Worm (Caenorhabditis elegans) whole organism, L4 larva: ENCODE measurements around the gene F46B3.8.

Experiments
- D1046.2 ChIP-seq: fragments of 200-800 bp; sonication (Bioruptor generic); IDR thresholded peaks from 2 replicates; pipeline ENCODE4 v1.3.6; 2022; ENCODE audit warnings: missing genetic modification characterization, missing compliant biosample characterization
- F10B5.3 ChIP-seq: sonication (generic microtip); optimal IDR thresholded peaks from 2 replicates; lab custom pipeline; 2016; ENCODE audit warnings: mild to moderate bottlenecking, missing genetic modification characterization, missing compliant biosample characterization
- F26F4.8 ChIP-seq: fragments of 200-800 bp; sonication (Bioruptor generic); conservative IDR thresholded peaks from 2 replicates; pipeline ENCODE4 v1.3.6; 2022; ENCODE audit warnings: missing genetic modification characterization, missing compliant biosample characterization
- F44E2.7 ChIP-seq: fragments of 200-800 bp; sonication (Bioruptor generic); IDR thresholded peaks from 2 replicates; pipeline ENCODE4 v2.1.2; 2022; ENCODE audit warnings: missing genetic modification characterization, missing compliant biosample characterization
- T26A8.4 ChIP-seq: fragments of 200-800 bp; sonication (Bioruptor generic); IDR thresholded peaks from 2 replicates; pipeline ENCODE4 v1.3.6; 2022; ENCODE audit warnings: missing genetic modification characterization, missing compliant biosample characterization
- ZK337.2 ChIP-seq: fragments of 200-800 bp; sonication (Bioruptor generic); IDR thresholded peaks from 2 replicates; pipeline ENCODE4 v1.3.6; 2022; ENCODE audit warnings: missing genetic modification reagents, missing genetic modification characterization, missing compliant biosample characterization
- aha-1 ChIP-seq: fragments of 150-350 bp; peaks from one replicate; lab custom pipeline; 2014; ENCODE audit warnings: missing biosample characterization, missing genetic modification characterization
- arid-1 ChIP-seq: fragments of 200-800 bp; sonication (Bioruptor generic); conservative IDR thresholded peaks from 2 replicates; pipeline ENCODE4 v1.3.6; 2022; ENCODE audit warnings: missing genetic modification reagents, missing genetic modification characterization, missing compliant biosample characterization
- ceh-44 ChIP-seq: fragments of 200-800 bp; sonication (Bioruptor generic); IDR thresholded peaks from 2 replicates; pipeline ENCODE4 v1.3.6; 2022; ENCODE audit warnings: missing genetic modification reagents, missing genetic modification characterization, missing compliant biosample characterization
- ceh-62 ChIP-seq: sonication (generic microtip); optimal IDR thresholded peaks from 2 replicates; lab custom pipeline; 2017; ENCODE audit warnings: missing biosample characterization, missing genetic modification characterization
- ceh-82 ChIP-seq: sonication (generic microtip); optimal IDR thresholded peaks from 2 replicates; lab custom pipeline; 2017; ENCODE audit warnings: missing biosample characterization, missing genetic modification characterization
- daf-12 ChIP-seq: fragments of 150-350 bp; optimal IDR thresholded peaks from 2 replicates; lab custom pipeline; 2014; ENCODE audit warnings: missing biosample characterization, missing genetic modification reagents, missing genetic modification characterization
- daf-19 ChIP-seq: fragments of 200-800 bp; sonication (Bioruptor generic); conservative IDR thresholded peaks from 2 replicates; pipeline ENCODE4 v1.3.6; 2022; ENCODE audit warnings: missing genetic modification characterization, missing compliant biosample characterization
- daf-8 ChIP-seq: fragments of 200-800 bp; sonication (Bioruptor generic); IDR thresholded peaks from 2 replicates; pipeline ENCODE4 v1.3.6; 2022; ENCODE audit warnings: missing genetic modification characterization, missing compliant biosample characterization
- duxl-1 ChIP-seq: sonication (generic microtip); optimal IDR thresholded peaks from 2 replicates; lab custom pipeline; 2016; ENCODE audit warnings: mild to moderate bottlenecking, missing genetic modification characterization, moderate library complexity, missing compliant biosample characterization; ENCODE audit not compliant: poor library complexity
- egl-27 ChIP-seq: sonication (generic microtip); optimal IDR thresholded peaks from 3 replicates; lab custom pipeline; 2017; ENCODE audit warnings: missing biosample characterization, missing genetic modification reagents, missing genetic modification characterization
- egl-43 ChIP-seq: fragments of 200-800 bp; sonication (Bioruptor generic); IDR thresholded peaks from 2 replicates; pipeline ENCODE4 v1.3.6; 2022; ENCODE audit warnings: missing genetic modification reagents, missing genetic modification characterization, missing compliant biosample characterization
- fkh-10 ChIP-seq: fragments of 150-350 bp; optimal IDR thresholded peaks from 2 replicates; lab custom pipeline; 2014; ENCODE audit warnings: missing biosample characterization, missing genetic modification reagents, missing genetic modification characterization
- gei-8 ChIP-seq: fragments of 200-800 bp; sonication (Bioruptor generic); optimal IDR thresholded peaks from 2 replicates; lab custom pipeline; 2018; ENCODE audit warnings: mild to moderate bottlenecking, missing genetic modification characterization, missing compliant biosample characterization
- lim-7 ChIP-seq: fragments of 200-800 bp; sonication (Bioruptor generic); IDR thresholded peaks from 2 replicates; pipeline ENCODE4 v1.3.6; 2022; ENCODE audit warnings: missing genetic modification characterization, missing compliant biosample characterization
- lin-13 ChIP-seq: fragments of 150-350 bp; optimal IDR thresholded peaks from 2 replicates; lab custom pipeline; 2014; ENCODE audit warnings: missing biosample characterization, missing genetic modification reagents, missing genetic modification characterization
- lin-15B ChIP-seq: fragments of 150-350 bp; sonication (generic microtip); optimal IDR thresholded peaks from 3 replicates; lab custom pipeline; 2014; ENCODE audit warnings: missing biosample characterization, missing genetic modification characterization
- lin-38 ChIP-seq: fragments of 200-800 bp; sonication (Bioruptor generic); IDR thresholded peaks from 2 replicates; pipeline ENCODE4 v1.3.6; 2022; ENCODE audit warnings: missing genetic modification reagents, missing genetic modification characterization, missing compliant biosample characterization
- lin-39 ChIP-seq: fragments of 150-350 bp; optimal IDR thresholded peaks from 2 replicates; lab custom pipeline; 2014; ENCODE audit warnings: missing biosample characterization, missing genetic modification reagents, missing genetic modification characterization
- madf-5 ChIP-seq, 2 experiments: fragments of 200-800 bp; sonication (Bioruptor generic); IDR thresholded peaks; 2 replicates each; pipeline ENCODE4 v1.3.6; 2022; ENCODE audit warnings: missing compliant biosample characterization in 2 of 2, missing genetic modification characterization in 2 of 2
- madf-9 ChIP-seq: fragments of 200-800 bp; sonication (Bioruptor generic); conservative IDR thresholded peaks from 2 replicates; pipeline ENCODE4 v1.3.6; 2022; ENCODE audit warnings: missing genetic modification reagents, missing genetic modification characterization, missing compliant biosample characterization
- mdt-29 ChIP-seq: fragments of 200-800 bp; sonication (Bioruptor generic); IDR thresholded peaks from 2 replicates; pipeline ENCODE4 v1.3.6; 2022; ENCODE audit warnings: missing genetic modification reagents, missing genetic modification characterization, missing compliant biosample characterization
- mep-1 ChIP-seq: fragments of 150-350 bp; sonication (generic microtip); optimal IDR thresholded peaks from 3 replicates; lab custom pipeline; 2014; ENCODE audit warnings: missing biosample characterization, missing genetic modification characterization
- mes-2 ChIP-seq: sonication (generic microtip); optimal IDR thresholded peaks from 2 replicates; lab custom pipeline; 2016; ENCODE audit warnings: missing genotype, mild to moderate bottlenecking, missing genetic modification characterization, missing compliant biosample characterization; ENCODE audit not compliant: poor library complexity, severe bottlenecking
- nhr-111 ChIP-seq: fragments of 200-800 bp; sonication (Bioruptor generic); optimal IDR thresholded peaks from 2 replicates; lab custom pipeline; 2018; ENCODE audit warnings: mild to moderate bottlenecking, missing genetic modification characterization, missing compliant biosample characterization
- nhr-28 ChIP-seq: fragments of 150-350 bp; optimal IDR thresholded peaks from 2 replicates; lab custom pipeline; 2014; ENCODE audit warnings: missing biosample characterization, missing genetic modification characterization
- nhr-48 ChIP-seq: sonication (generic microtip); optimal IDR thresholded peaks from 2 replicates; lab custom pipeline; 2016; ENCODE audit warnings: mild to moderate bottlenecking, missing genetic modification characterization, missing compliant biosample characterization
- pqm-1 ChIP-seq: sonication (generic microtip); optimal IDR thresholded peaks from 2 replicates; lab custom pipeline; 2017; ENCODE audit warnings: missing biosample characterization, missing genetic modification characterization
- rbr-2 ChIP-seq: sonication (generic microtip); optimal IDR thresholded peaks from 2 replicates; lab custom pipeline; 2016; ENCODE audit warnings: missing genotype, missing genetic modification characterization, missing compliant biosample characterization
- skn-1 ChIP-seq: fragments of 150-350 bp; optimal IDR thresholded peaks from 2 replicates; lab custom pipeline; 2014; ENCODE audit warnings: missing biosample characterization, missing genetic modification characterization
- spr-1 ChIP-seq: sonication (generic microtip); optimal IDR thresholded peaks from 2 replicates; lab custom pipeline; 2016; ENCODE audit warnings: mild to moderate bottlenecking, missing genetic modification characterization, missing compliant biosample characterization
- tag-97 ChIP-seq: fragments of 200-800 bp; sonication (Bioruptor generic); IDR thresholded peaks from 2 replicates; pipeline ENCODE4 v1.3.6; 2022; ENCODE audit warnings: missing genetic modification characterization, missing compliant biosample characterization
- unc-39 ChIP-seq: sonication (generic microtip); optimal IDR thresholded peaks from 2 replicates; lab custom pipeline; 2017; ENCODE audit warnings: missing biosample characterization, missing genetic modification characterization
- zag-1 ChIP-seq: fragments of 150-350 bp; optimal IDR thresholded peaks from 2 replicates; lab custom pipeline; 2014; ENCODE audit warnings: missing biosample characterization, missing genetic modification characterization
- zfp-3 ChIP-seq: fragments of 200-800 bp; sonication (Bioruptor generic); conservative IDR thresholded peaks from 2 replicates; pipeline ENCODE4 v1.3.6; 2022; ENCODE audit warnings: missing genetic modification reagents, missing genetic modification characterization, missing compliant biosample characterization
- zip-2 ChIP-seq: fragments of 150-350 bp; optimal IDR thresholded peaks from 2 replicates; lab custom pipeline; 2014; ENCODE audit warnings: missing biosample characterization, missing genetic modification characterization
- ztf-11 ChIP-seq: fragments of 150-350 bp; optimal IDR thresholded peaks from 2 replicates; lab custom pipeline; 2014; ENCODE audit warnings: missing biosample characterization, missing genetic modification characterization

F46B3.8 gene

DNA sequence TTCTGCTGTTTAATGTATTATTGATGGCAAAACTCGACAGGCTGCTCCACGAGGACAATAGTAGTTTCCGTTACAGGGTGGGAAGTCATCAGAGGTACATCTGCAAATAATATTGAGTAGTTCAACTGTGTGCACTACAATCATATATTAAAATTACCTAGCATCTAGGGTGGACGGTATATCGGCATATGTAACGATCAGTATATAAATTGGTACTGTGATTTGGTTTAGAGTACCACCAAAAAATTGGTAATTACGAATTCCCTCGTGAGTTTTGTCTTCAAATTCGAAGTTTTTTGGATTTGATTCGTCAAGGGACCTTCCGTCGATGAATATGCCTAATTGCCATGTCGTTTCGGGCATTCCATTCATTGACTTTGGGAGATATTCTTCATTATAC is 13.9 kb upstream of the F46B3.8 start, which contains the start of gene ttr-13:
Gene ttr-13, minus strand, starts transcription at position 101 of the 400 bp plus-strand sequence.
- TF ChIP-seq fkh-10 (GFP tag; lab: Kevin White, UChicago) (no peak), aha-1 (tag; lab: Kevin White, UChicago) (no peak), lin-38 (GFP tag; lab: Robert Waterston, UW) (no peak), zag-1 (no peak), pqm-1 (no peak), rbr-2 (no peak), madf-9 (GFP tag; lab: Robert Waterston, UW) (no peak), nhr-48 (tag; lab: Kevin White, UChicago) (no peak)
- TF ChIP-seq, all 104 proteins: peak for 0

DNA sequence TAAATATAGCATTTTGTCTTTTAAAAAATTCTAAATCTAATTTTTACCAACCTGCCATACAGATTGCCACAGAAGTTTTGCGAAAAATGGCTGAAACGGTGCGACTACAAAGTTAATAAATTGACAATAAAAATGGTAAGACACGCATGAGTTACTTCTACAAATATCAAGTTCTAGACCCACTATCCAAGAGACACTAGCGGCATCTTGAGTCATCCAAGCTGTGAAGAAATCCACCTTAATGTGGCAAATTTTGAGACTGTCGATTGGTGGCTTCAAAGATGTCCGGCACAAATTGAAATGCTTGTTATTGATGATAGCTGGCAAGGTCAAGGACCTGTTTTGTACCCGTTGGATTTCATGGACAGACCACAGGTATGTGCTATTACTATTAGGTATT is 11.4 kb upstream of the F46B3.8 start, which contains the start of gene F46B3.16:
Gene F46B3.16, plus strand, starts transcription at position 301 of the 400 bp plus-strand sequence.
- no peak for TF ChIP-seq ZK337.2 (GFP tag; lab: Robert Waterston, UW)
- no peak for TF ChIP-seq unc-39 (tag; lab: Kevin White, UChicago)
- TF ChIP-seq F10B5.3, result no peak
- no peak for TF ChIP-seq zfp-3 (GFP tag; lab: Robert Waterston, UW)
- no peak for TF ChIP-seq mep-1 (tag; lab: Kevin White, UChicago)
- no peak for TF ChIP-seq arid-1
- no peak for TF ChIP-seq ceh-62 (tag; lab: Kevin White, UChicago)
- no peak for TF ChIP-seq lim-7 (GFP tag; lab: Robert Waterston, UW)
- TF ChIP-seq daf-8 (GFP tag; lab: Robert Waterston, UW), result no peak
- TF ChIP-seq zag-1, result no peak
- TF ChIP-seq egl-27 (tag; lab: Kevin White, UChicago), result no peak
- no peak for TF ChIP-seq nhr-28 (tag; lab: Kevin White, UChicago)
- no peak for TF ChIP-seq spr-1 (tag; lab: Kevin White, UChicago)
- TF ChIP-seq mes-2 (tag; lab: Kevin White, UChicago), result no peak
- no peak for TF ChIP-seq mdt-29 (GFP tag; lab: Robert Waterston, UW)
- no peak for TF ChIP-seq zip-2
- no peak for TF ChIP-seq ceh-82 (tag; lab: Kevin White, UChicago)
- TF ChIP-seq egl-43 (GFP tag; lab: Robert Waterston, UW), result no peak
- no peak for TF ChIP-seq madf-5 (GFP tag; IDR thresholded peaks at IDR 0.05; lab: Robert Waterston, UW)
- TF ChIP-seq, all 104 proteins: peak for 0

DNA sequence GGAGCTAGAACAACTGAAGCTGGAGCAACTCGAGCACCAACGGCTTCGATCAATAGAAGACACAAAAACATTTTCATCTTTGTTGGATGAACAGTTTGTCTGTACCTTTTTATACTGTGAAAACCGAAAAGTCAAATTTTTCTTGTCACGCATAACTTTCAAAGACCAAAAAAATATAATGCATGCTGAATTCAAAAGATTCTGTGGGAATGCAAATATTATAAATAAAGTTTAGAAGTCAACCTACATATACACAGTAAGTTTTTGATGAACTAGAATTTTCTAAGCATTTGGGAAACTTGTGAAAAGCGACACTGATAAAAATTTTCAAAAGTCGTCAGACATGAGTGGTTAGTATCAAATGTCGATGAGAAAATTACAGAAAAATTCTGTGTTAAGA is 10.7 kb upstream of the F46B3.8 start, which contains the start of gene F46B3.15:
Gene F46B3.15, minus strand, starts transcription at position 101 of the 400 bp plus-strand sequence.
- no peak for TF ChIP-seq daf-8 (GFP tag; lab: Robert Waterston, UW)
- no peak for TF ChIP-seq daf-12 (tag; lab: Kevin White, UChicago)
- TF ChIP-seq lin-13 (GFP tag; lab: Kevin White, UChicago), result no peak
- no peak for TF ChIP-seq nhr-111 (GFP tag; lab: Kevin White, UChicago)
- no peak for TF ChIP-seq lin-15B (tag; lab: Kevin White, UChicago)
- no peak for TF ChIP-seq gei-8 (GFP tag; lab: Kevin White, UChicago)
- no peak for TF ChIP-seq T26A8.4 (GFP tag; lab: Robert Waterston, UW)
- TF ChIP-seq pqm-1, result no peak
- TF ChIP-seq daf-19, result no peak
- TF ChIP-seq F44E2.7 (GFP tag; lab: Robert Waterston, UW), result no peak
- TF ChIP-seq ceh-82 (tag; lab: Kevin White, UChicago), result no peak
- TF ChIP-seq ztf-11 (tag; lab: Kevin White, UChicago), result no peak
- no peak for TF ChIP-seq lin-38 (GFP tag; lab: Robert Waterston, UW)
- TF ChIP-seq F26F4.8 (GFP tag; lab: Robert Waterston, UW), result no peak

DNA sequence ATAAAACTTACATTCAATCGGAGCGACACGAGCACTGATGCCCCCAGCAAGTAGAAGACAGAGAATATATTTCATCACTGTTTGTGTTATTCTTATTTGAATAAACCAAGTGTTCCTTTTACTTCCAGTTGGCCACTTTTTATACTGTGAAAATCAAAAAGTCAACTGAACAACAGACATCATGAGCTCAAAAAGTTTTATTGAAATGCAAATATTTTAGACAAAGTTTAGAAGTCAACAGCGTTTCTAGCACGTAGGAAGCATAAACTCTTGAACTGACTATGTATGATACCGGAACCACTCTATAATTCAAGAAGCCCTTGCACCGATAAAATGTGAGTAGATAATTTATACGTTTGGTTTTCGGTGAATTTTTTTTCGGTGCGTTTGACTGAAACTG is 8.3 kb upstream of the F46B3.8 start, which contains the start of gene F46B3.14:
Gene F46B3.14, minus strand, starts transcription at position 101 of the 400 bp plus-strand sequence.
- TF ChIP-seq ceh-44 (GFP tag; lab: Robert Waterston, UW) (no peak), lin-38 (GFP tag; lab: Robert Waterston, UW) (no peak), skn-1 (tag; lab: Kevin White, UChicago) (no peak), lin-39 (tag; lab: Kevin White, UChicago) (no peak), D1046.2 (GFP tag; lab: Robert Waterston, UW) (no peak), daf-8 (GFP tag; lab: Robert Waterston, UW) (no peak), tag-97 (no peak), nhr-111 (GFP tag; lab: Kevin White, UChicago) (no peak), duxl-1 (no peak)
- TF ChIP-seq, all 104 proteins: peak for 0
